Worm (Caenorhabditis elegans) whole organism, L4/young adult: Measurements from ENCODE around the gene C06E4.8.
"Not testable (repeated sequence)": the region's sequence is repeated elsewhere in the genome, so short reads cannot be mapped to it uniquely, and the experiment has no call there.

Experiments used
- W03F9.2 ChIP-seq: fragments of 150-350 bp; optimal IDR thresholded peaks from 2 replicates; lab custom pipeline; 2014; ENCODE audit warnings: missing biosample characterization, missing genetic modification characterization
- dao-5 ChIP-seq: sonication (generic microtip); optimal IDR thresholded peaks from 2 replicates; lab custom pipeline; 2016; ENCODE audit warnings: missing genotype, missing genetic modification characterization, moderate library complexity, missing compliant biosample characterization
- him-1 ChIP-seq: sonication (generic microtip); optimal IDR thresholded peaks from 2 replicates; lab custom pipeline; 2016; ENCODE audit warnings: missing genotype, missing genetic modification reagents, missing genetic modification characterization, missing compliant biosample characterization

C06E4.8 gene

ce11 chrIV:7274969-7275548 lies 10.6 kb downstream of the C06E4.8 start:
- TF ChIP-seq dao-5 (tag; lab: Kevin White, UChicago), result no peak

- no peak for TF ChIP-seq dao-5 (tag; lab: Kevin White, UChicago)
- no peak for TF ChIP-seq him-1 (tag; lab: Kevin White, UChicago)
- TF ChIP-seq W03F9.2 (tag; lab: Kevin White, UChicago), result no peak
Measured at ce11 chrIV:7263137-7263536, 22.5 kb downstream of the C06E4.8 start, which contains the start of gene glb-2. TSS of gene glb-2 (minus strand) at chrIV:7263237.

ce11 chrIV:7260587-7260986 lies 25.1 kb downstream of the C06E4.8 start, which contains the start of gene C06E4.3:
TSS of gene C06E4.3 (plus strand) at chrIV:7260875.
- TF ChIP-seq dao-5 (tag; lab: Kevin White, UChicago), result no peak
- no peak for TF ChIP-seq W03F9.2 (tag; lab: Kevin White, UChicago)
- TF ChIP-seq him-1 (tag; lab: Kevin White, UChicago), result no peak

ce11 chrIV:7258253-7258652 lies 27.4 kb downstream of the C06E4.8 start, which contains the start of gene C06E4.6:
TSS of gene C06E4.6 (minus strand) at chrIV:7258303.
- TF ChIP-seq him-1 (tag; lab: Kevin White, UChicago), result no peak
- TF ChIP-seq dao-5 (tag; lab: Kevin White, UChicago), result no peak
- TF ChIP-seq W03F9.2 (tag; lab: Kevin White, UChicago), result no peak

ce11 chrIV:7254690-7255089 lies 31.0 kb downstream of the C06E4.8 start, which contains the start of gene C06E4.5:
TSS of gene C06E4.5 (plus strand) at chrIV:7254990.
- TF ChIP-seq dao-5, him-1, W03F9.2 (tag; lab: Kevin White, UChicago): not testable (repeated sequence)

ce11 chrIV:7253271-7253670 lies 32.4 kb downstream of the C06E4.8 start:
- no peak for TF ChIP-seq dao-5 (tag; lab: Kevin White, UChicago)
- no peak for TF ChIP-seq W03F9.2 (tag; lab: Kevin White, UChicago)
- no peak for TF ChIP-seq him-1 (tag; lab: Kevin White, UChicago)

ce11 chrIV:7250158-7250557 lies 35.5 kb downstream of the C06E4.8 start, which contains the start of gene D2024.18:
TSS of gene D2024.18 (plus strand) at chrIV:7250458.
- TF ChIP-seq him-1 (tag; lab: Kevin White, UChicago), result no peak
- TF ChIP-seq dao-5 (tag; lab: Kevin White, UChicago), result no peak
- TF ChIP-seq W03F9.2 (tag; lab: Kevin White, UChicago), result no peak

ce11 chrIV:7247243-7247642 lies 38.4 kb downstream of the C06E4.8 start, which contains the start of gene D2024.1:
TSS of gene D2024.1 (plus strand) at chrIV:7247543.
- not testable (repeated sequence) for TF ChIP-seq dao-5, him-1, W03F9.2 (tag; lab: Kevin White, UChicago)

ce11 chrIV:7246553-7246952 lies 39.1 kb downstream of the C06E4.8 start, which contains the start of gene col-114:
TSS of gene col-114 (minus strand) at chrIV:7246653.
- TF ChIP-seq him-1 (tag; lab: Kevin White, UChicago) (no peak), dao-5 (tag; lab: Kevin White, UChicago) (no peak), W03F9.2 (tag; lab: Kevin White, UChicago) (no peak)

- TF ChIP-seq W03F9.2 (tag; lab: Kevin White, UChicago) (no peak), dao-5 (tag; lab: Kevin White, UChicago) (no peak), him-1 (tag; lab: Kevin White, UChicago) (no peak)
Measured at ce11 chrIV:7245592-7245991, 40.1 kb downstream of the C06E4.8 start.

- TF ChIP-seq him-1 (tag; lab: Kevin White, UChicago), result no peak
Measured at ce11 chrIV:7243913-7244312, 41.8 kb downstream of the C06E4.8 start, which contains the start of gene afmd-1. TSS of gene afmd-1 (plus strand) at chrIV:7244228.

ce11 chrIV:7242220-7242789 lies 43.4 kb downstream of the C06E4.8 start, which contains the start of gene gstk-2:
TSS of gene gstk-2 (minus strand) at chrIV:7242270.
- no peak for TF ChIP-seq dao-5 (tag; lab: Kevin White, UChicago)
- no peak for TF ChIP-seq W03F9.2 (tag; lab: Kevin White, UChicago)
- TF ChIP-seq him-1 (tag; lab: Kevin White, UChicago), result no peak

- TF ChIP-seq W03F9.2 (tag; lab: Kevin White, UChicago) (no peak), dao-5 (tag; lab: Kevin White, UChicago) (no peak), him-1 (tag; lab: Kevin White, UChicago) (no peak)
Measured at ce11 chrIV:7240564-7240963, 45.1 kb downstream of the C06E4.8 start.
